Worm (Caenorhabditis elegans) whole organism, midembryonic: ENCODE data around the gene ins-37.

Experiments used
- flt-1 ChIP-seq: fragments of 200-800 bp; sonication (Bioruptor generic); IDR thresholded peaks from 2 replicates; pipeline ENCODE4 v1.3.6; 2022; ENCODE audit warnings: missing genetic modification characterization, missing compliant biosample characterization
- ref-1 ChIP-seq: fragments of 200-800 bp; sonication (Bioruptor generic); conservative IDR thresholded peaks from 2 replicates; pipeline ENCODE4 v1.3.6; 2022; ENCODE audit warnings: missing genetic modification reagents, missing genetic modification characterization, missing compliant biosample characterization
- ztf-23 ChIP-seq: fragments of 200-800 bp; sonication (Bioruptor generic); IDR thresholded peaks from 2 replicates; pipeline ENCODE4 v1.3.6; 2022; ENCODE audit warnings: missing genetic modification reagents, missing genetic modification characterization, missing compliant biosample characterization
- ztf-29 ChIP-seq: fragments of 200-800 bp; sonication (Bioruptor generic); IDR thresholded peaks from 2 replicates; pipeline ENCODE4 v1.3.6; 2022; ENCODE audit warnings: missing genetic modification reagents, missing genetic modification characterization, missing compliant biosample characterization

- TF ChIP-seq ztf-23: peak; percentile 91
- peak; percentile 92 for TF ChIP-seq flt-1
- TF ChIP-seq ref-1: peak; percentile 74
- TF ChIP-seq ztf-29 (GFP tag; lab: Robert Waterston, UW): peak; percentile 79
Measured at ce11 chrII:13834380-13835194, 1.3 kb downstream of the ins-37 start.
